Worm (Caenorhabditis elegans): ENCODE results near the gene srx-23.

DNA sequence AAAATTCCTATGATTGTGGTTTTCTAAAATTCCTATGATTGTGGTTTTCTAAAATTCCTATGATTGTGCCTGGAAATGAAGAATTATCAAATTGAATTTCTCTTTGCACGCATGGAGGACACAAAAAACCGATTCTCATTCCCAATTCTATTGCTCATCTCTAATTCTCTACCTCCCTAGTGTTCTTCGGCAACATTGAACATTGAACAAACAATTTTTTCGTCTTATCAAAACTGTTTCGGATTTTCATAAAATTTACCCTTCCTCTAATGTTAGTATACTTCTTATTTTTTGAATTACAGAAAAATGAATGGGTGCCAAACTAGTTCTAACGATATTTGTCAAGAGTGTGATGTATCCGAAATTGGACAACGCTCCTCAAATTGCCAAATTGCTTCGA lies 45.9 kb upstream of the srx-23 start, which contains the start of gene pals-31:
- no peak for TF ChIP-seq dao-5 (tag; optimal IDR thresholded peaks at IDR 0.05)
- no peak for TF ChIP-seq W03F9.2 (tag; optimal IDR thresholded peaks at IDR 0.05)
- no peak for TF ChIP-seq him-1 (tag; optimal IDR thresholded peaks at IDR 0.05)
